Worm (Caenorhabditis elegans) whole organism, midembryonic: ENCODE results near the gene F53B1.8.

Experiments
- T22C8.4 ChIP-seq: fragments of 200-800 bp; sonication (Bioruptor generic); IDR thresholded peaks from 2 replicates; pipeline ENCODE4 v1.3.6; 2022; ENCODE audit warnings: missing genetic modification characterization, missing compliant biosample characterization
- cog-1 ChIP-seq: sonication (generic microtip); optimal IDR thresholded peaks from 2 replicates; lab custom pipeline; 2016; ENCODE audit warnings: missing genetic modification characterization, missing compliant biosample characterization
- flt-1 ChIP-seq: fragments of 200-800 bp; sonication (Bioruptor generic); IDR thresholded peaks from 2 replicates; pipeline ENCODE4 v1.3.6; 2022; ENCODE audit warnings: missing genetic modification characterization, missing compliant biosample characterization
- klf-2 ChIP-seq: fragments of 200-800 bp; sonication (Bioruptor generic); conservative IDR thresholded peaks from 2 replicates; pipeline ENCODE4 v1.3.6; 2022; ENCODE audit warnings: missing genetic modification reagents, missing genetic modification characterization, missing compliant biosample characterization
- med-1 ChIP-seq: sonication (generic microtip); optimal IDR thresholded peaks from 2 replicates; lab custom pipeline; 2017; ENCODE audit warnings: missing genetic modification characterization, mild to moderate bottlenecking, missing compliant biosample characterization, antibody characterized with exemption, missing genetic modification reagents; ENCODE audit not compliant: insufficient read depth
- ref-1 ChIP-seq: fragments of 200-800 bp; sonication (Bioruptor generic); conservative IDR thresholded peaks from 2 replicates; pipeline ENCODE4 v1.3.6; 2022; ENCODE audit warnings: missing genetic modification reagents, missing genetic modification characterization, missing compliant biosample characterization
- ztf-29 ChIP-seq: fragments of 200-800 bp; sonication (Bioruptor generic); IDR thresholded peaks from 2 replicates; pipeline ENCODE4 v1.3.6; 2022; ENCODE audit warnings: missing genetic modification reagents, missing genetic modification characterization, missing compliant biosample characterization

DNA sequence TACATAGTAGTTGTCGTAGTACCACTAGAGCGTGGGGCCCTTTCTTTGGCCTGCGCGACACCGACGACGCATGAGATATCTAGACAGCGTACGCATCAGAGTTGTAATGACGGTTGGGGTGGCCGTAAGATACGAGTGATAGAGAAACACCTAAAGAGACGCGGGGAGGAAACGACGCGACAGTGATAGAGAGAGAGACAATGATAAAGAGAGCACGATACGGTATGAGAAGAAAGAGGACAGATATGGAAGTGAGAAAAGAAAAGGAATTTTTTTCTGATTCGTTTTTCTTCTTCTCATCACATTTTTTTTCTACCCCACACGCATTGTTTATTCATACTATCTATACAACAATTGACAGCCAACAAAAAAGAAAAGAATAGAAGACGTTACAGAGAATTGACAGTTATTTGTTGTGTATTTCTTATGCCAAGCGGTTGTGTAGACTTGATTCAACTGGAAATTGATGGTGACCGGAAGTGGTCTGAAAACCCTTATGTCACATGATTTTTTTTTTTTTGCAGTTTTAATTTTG lies 48.4 kb upstream of the F53B1.8 start:
- no peak for TF ChIP-seq flt-1 (GFP tag; lab: Robert Waterston, UW)
- no peak for TF ChIP-seq T22C8.4
- TF ChIP-seq klf-2 (GFP tag; lab: Robert Waterston, UW), result no peak
- TF ChIP-seq ztf-29, result no peak
- TF ChIP-seq ref-1 (GFP tag; lab: Robert Waterston, UW), result no peak
- no peak for TF ChIP-seq med-1 (GFP tag; lab: Kevin White, UChicago)
- TF ChIP-seq cog-1 (tag; lab: Kevin White, UChicago), result no peak
